Fruit fly (Drosophila melanogaster): Measurements from ENCODE around the gene tgy.

tgy gene

DNA sequence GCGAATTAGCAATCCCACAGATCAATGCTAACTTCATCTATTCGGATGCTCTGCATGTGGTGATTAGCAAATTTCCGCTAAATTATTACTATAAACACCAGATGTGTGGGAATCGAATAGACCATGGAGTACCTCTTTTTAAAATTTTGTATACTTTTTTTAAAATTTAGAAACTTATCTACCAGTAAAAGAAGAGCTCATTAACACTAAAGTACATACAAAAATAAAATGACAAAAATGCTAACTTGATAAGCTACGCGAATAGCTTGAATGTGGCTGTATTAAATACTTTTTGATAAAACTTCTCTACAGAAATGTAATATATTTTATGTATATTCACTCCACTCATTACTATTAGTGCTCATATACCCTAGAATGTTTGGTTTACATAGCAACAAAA is 47.0 kb upstream of the tgy start:
- TF ChIP-seq CG14014 (GFP tag; IDR thresholded peaks at IDR 0.05) (0 out of 2 replicates have a peak, but pooled peaks have one; percentile 17), Mrtf (GFP tag; IDR thresholded peaks at IDR 0.05) (no peak), unpg (GFP tag; optimal IDR thresholded peaks at IDR 0.05) (peak; percentile 19), Rfx (GFP tag; IDR thresholded peaks at IDR 0.05) (0 out of 2 replicates have a peak, but pooled peaks have one; percentile 13), CG11247 (GFP tag; IDR thresholded peaks at IDR 0.05) (no peak), caup (GFP tag; optimal IDR thresholded peaks at IDR 0.05; ENCODE audit: severe bottlenecking) (no peak), CG2129 (GFP tag; IDR thresholded peaks at IDR 0.05; ENCODE audit: partially characterized antibody) (no peak), Myb (GFP tag; optimal IDR thresholded peaks at IDR 0.05) (no peak), CG13287 (GFP tag; IDR thresholded peaks at IDR 0.05; ENCODE audit: partially characterized antibody) (no peak), CG11456 (GFP tag; IDR thresholded peaks at IDR 0.05) (no peak), CoRest (tag; optimal IDR thresholded peaks at IDR 0.05) (peak; percentile 49), B-H1 (GFP tag; IDR thresholded peaks at IDR 0.05) (no peak), ash1 (GFP tag; optimal IDR thresholded peaks at IDR 0.05) (no peak), gcm (GFP tag; optimal IDR thresholded peaks at IDR 0.05) (no peak), CG31365 (tag; optimal IDR thresholded peaks at IDR 0.05) (no peak), CG8388 (GFP tag; optimal IDR thresholded peaks at IDR 0.05) (no peak), CG7556 (GFP tag; optimal IDR thresholded peaks at IDR 0.05) (peak; percentile 42), Xbp1 (GFP tag; optimal IDR thresholded peaks at IDR 0.05) (no peak), knrl (GFP tag; IDR thresholded peaks at IDR 0.05; ENCODE audit: partially characterized antibody) (no peak), ci (GFP tag; IDR thresholded peaks at IDR 0.05) (no peak), Dp (GFP tag; optimal IDR thresholded peaks at IDR 0.05) (no peak), YL-1 (GFP tag; optimal IDR thresholded peaks at IDR 0.05) (no peak), cwo (GFP tag; optimal IDR thresholded peaks at IDR 0.05) (no peak), luna (GFP tag; optimal IDR thresholded peaks at IDR 0.05) (no peak), CG18764 (GFP tag; optimal IDR thresholded peaks at IDR 0.05) (no peak), Ets65A (GFP tag) (no peak), nmo (GFP tag; optimal IDR thresholded peaks at IDR 0.05) (peak; percentile 24), CG5180 (GFP tag; optimal IDR thresholded peaks at IDR 0.05) (no peak), CG18599 (GFP tag; optimal IDR thresholded peaks at IDR 0.05) (no peak), lilli (GFP tag; optimal IDR thresholded peaks at IDR 0.05) (peak; percentile 12), grau (tag; optimal IDR thresholded peaks at IDR 0.05) (peak; percentile 54), eve (GFP tag; optimal IDR thresholded peaks at IDR 0.05) (no peak), CG9932 (GFP tag; IDR thresholded peaks at IDR 0.05) (peak; percentile 43; the same call in 1 of the 2 replicates), CG9727 (GFP tag; optimal IDR thresholded peaks at IDR 0.05) (no peak), CG15269 (tag; optimal IDR thresholded peaks at IDR 0.05) (peak; percentile 22), Ada2b (GFP tag; IDR thresholded peaks at IDR 0.05) (no peak), wek (GFP tag; optimal IDR thresholded peaks at IDR 0.05) (no peak), Ssrp (tag; optimal IDR thresholded peaks at IDR 0.05) (no peak), slbo (GFP tag; IDR thresholded peaks at IDR 0.05) (0 out of 2 replicates have a peak, but pooled peaks have one; percentile 19), row (GFP tag; IDR thresholded peaks at IDR 0.05) (peak; percentile 48), CG2199 (GFP tag; IDR thresholded peaks at IDR 0.05) (no peak), Gug (GFP tag; IDR thresholded peaks at IDR 0.05) (no peak), Usf (GFP tag; optimal IDR thresholded peaks at IDR 0.05) (no peak), CG15011 (GFP tag; optimal IDR thresholded peaks at IDR 0.05) (no peak), CG17829 (tag; optimal IDR thresholded peaks at IDR 0.05) (no peak), gfzf (GFP tag; optimal IDR thresholded peaks at IDR 0.05) (no peak), stc (GFP tag; IDR thresholded peaks at IDR 0.05) (no peak), HLHmδ (GFP tag; optimal IDR thresholded peaks at IDR 0.05) (no peak), CG17912 (GFP tag; optimal IDR thresholded peaks at IDR 0.05) (no peak), CG11504 (tag; optimal IDR thresholded peaks at IDR 0.05) (peak; percentile 25), NfI (GFP tag; optimal IDR thresholded peaks at IDR 0.05) (no peak)
